Worm (Caenorhabditis elegans) whole organism, L3 larva: Measurements from ENCODE around the gene B0024.11.

ENCODE experiments used
- ceh-28 ChIP-seq: fragments of 150-350 bp; optimal IDR thresholded peaks from 2 replicates; lab custom pipeline; 2014; ENCODE audit warnings: missing biosample characterization, missing genetic modification reagents, missing genetic modification characterization
- ceh-82 ChIP-seq: fragments of 150-350 bp; optimal IDR thresholded peaks from 2 replicates; lab custom pipeline; 2014; ENCODE audit warnings: missing biosample characterization, missing genetic modification characterization
- daf-12 ChIP-seq: fragments of 150-350 bp; optimal IDR thresholded peaks from 2 replicates; lab custom pipeline; 2014; ENCODE audit warnings: missing biosample characterization, missing genetic modification reagents, missing genetic modification characterization
- egl-27 ChIP-seq: sonication (generic microtip); optimal IDR thresholded peaks from 4 replicates; lab custom pipeline; 2017; ENCODE audit warnings: missing biosample characterization, missing genetic modification reagents, missing genetic modification characterization
- elt-1 ChIP-seq: fragments of 150-350 bp; optimal IDR thresholded peaks from 2 replicates; lab custom pipeline; 2014; ENCODE audit warnings: missing biosample characterization, missing genetic modification characterization
- elt-2 ChIP-seq: sonication (generic microtip); optimal IDR thresholded peaks from 2 replicates; lab custom pipeline; 2016; ENCODE audit warnings: missing genetic modification reagents, mild to moderate bottlenecking, missing genetic modification characterization, missing compliant biosample characterization
- elt-3 ChIP-seq, 3 experiments: fragments of 150-350 bp in 1 of 3; sonication (generic microtip) in 2 of 3; optimal IDR thresholded peaks; 2 replicates in 2 of 3; 4 replicates in 1 of 3; lab custom pipeline; 2014 to 2017; ENCODE audit warnings: missing biosample characterization in 3 of 3, missing genetic modification characterization in 3 of 3
- eor-1 ChIP-seq, 2 experiments: fragments of 150-350 bp; optimal IDR thresholded peaks; 2 replicates each; lab custom pipeline; 2014 to 2018; ENCODE audit warnings: missing biosample characterization in 2 of 2, missing genetic modification characterization in 2 of 2
- fos-1 ChIP-seq: fragments of 150-350 bp; optimal IDR thresholded peaks from 2 replicates; lab custom pipeline; 2014; ENCODE audit warnings: missing biosample characterization, missing genetic modification characterization
- jun-1 ChIP-seq: fragments of 150-350 bp; optimal IDR thresholded peaks from 2 replicates; lab custom pipeline; 2014; ENCODE audit warnings: missing biosample characterization, missing genetic modification reagents, missing genetic modification characterization
- lin-15B ChIP-seq: fragments of 150-350 bp; optimal IDR thresholded peaks from 2 replicates; lab custom pipeline; 2014; ENCODE audit warnings: missing biosample characterization, missing genetic modification characterization
- lin-39 ChIP-seq: fragments of 150-350 bp; optimal IDR thresholded peaks from 2 replicates; lab custom pipeline; 2018; ENCODE audit warnings: missing biosample characterization, missing genetic modification reagents, missing genetic modification characterization
- nfya-1 ChIP-seq: sonication (generic microtip); optimal IDR thresholded peaks from 2 replicates; lab custom pipeline; 2017; ENCODE audit warnings: missing genetic modification characterization, mild to moderate bottlenecking, missing compliant biosample characterization, antibody characterized with exemption, moderate library complexity; ENCODE audit not compliant: insufficient read depth
- nhr-11 ChIP-seq: fragments of 150-350 bp; optimal IDR thresholded peaks from 2 replicates; lab custom pipeline; 2014; ENCODE audit warnings: missing biosample characterization, missing genetic modification characterization
- nhr-12 ChIP-seq: fragments of 150-350 bp; optimal IDR thresholded peaks from 2 replicates; lab custom pipeline; 2014; ENCODE audit warnings: missing biosample characterization, missing genetic modification characterization
- nhr-23 ChIP-seq: fragments of 150-350 bp; optimal IDR thresholded peaks from 2 replicates; lab custom pipeline; 2014; ENCODE audit warnings: missing biosample characterization, missing genetic modification reagents, missing genetic modification characterization
- nhr-237 ChIP-seq: fragments of 150-350 bp; optimal IDR thresholded peaks from 2 replicates; lab custom pipeline; 2014; ENCODE audit warnings: missing biosample characterization, missing genetic modification characterization
- nhr-25 ChIP-seq: sonication (generic microtip); optimal IDR thresholded peaks from 2 replicates; lab custom pipeline; 2017; ENCODE audit warnings: missing biosample characterization, missing genetic modification characterization
- nhr-28 ChIP-seq: fragments of 150-350 bp; optimal IDR thresholded peaks from 2 replicates; lab custom pipeline; 2014; ENCODE audit warnings: missing biosample characterization, missing genetic modification characterization
- nhr-43 ChIP-seq: sonication (generic microtip); optimal IDR thresholded peaks from 2 replicates; lab custom pipeline; 2016; ENCODE audit warnings: mild to moderate bottlenecking, missing genetic modification characterization, missing compliant biosample characterization; ENCODE audit not compliant: poor library complexity, severe bottlenecking
- nhr-67 ChIP-seq: fragments of 150-350 bp; optimal IDR thresholded peaks from 2 replicates; lab custom pipeline; 2014; ENCODE audit warnings: missing biosample characterization, missing genetic modification characterization
- nhr-76 ChIP-seq: fragments of 150-350 bp; sonication (generic microtip); optimal IDR thresholded peaks from 5 replicates; lab custom pipeline; 2014; ENCODE audit warnings: missing biosample characterization, missing genetic modification characterization
- nhr-77 ChIP-seq: fragments of 150-350 bp; optimal IDR thresholded peaks from 2 replicates; lab custom pipeline; 2014; ENCODE audit warnings: missing biosample characterization, missing genetic modification characterization
- pha-4 ChIP-seq: fragments of 150-350 bp; optimal IDR thresholded peaks from 2 replicates; lab custom pipeline; 2014; ENCODE audit warnings: missing biosample characterization, missing genetic modification reagents, missing genetic modification characterization
- pqm-1 ChIP-seq: fragments of 150-350 bp; optimal IDR thresholded peaks from 2 replicates; lab custom pipeline; 2017; ENCODE audit warnings: missing biosample characterization, missing genetic modification characterization, inconsistent platforms
- sea-2 ChIP-seq: fragments of 150-350 bp; sonication (generic microtip); optimal IDR thresholded peaks from 4 replicates; lab custom pipeline; 2014; ENCODE audit warnings: missing biosample characterization, missing genetic modification reagents, missing genetic modification characterization
- skn-1 ChIP-seq: fragments of 150-350 bp; optimal IDR thresholded peaks from 2 replicates; lab custom pipeline; 2014; ENCODE audit warnings: missing biosample characterization, missing genetic modification characterization
- snpc-4 ChIP-seq: fragments of 150-350 bp; optimal IDR thresholded peaks from 2 replicates; lab custom pipeline; 2014; ENCODE audit warnings: missing biosample characterization, missing genetic modification characterization
- tbx-2 ChIP-seq: sonication (generic microtip); optimal IDR thresholded peaks from 2 replicates; lab custom pipeline; 2016; ENCODE audit warnings: mild to moderate bottlenecking, missing genetic modification characterization, missing compliant biosample characterization
- unc-39 ChIP-seq: sonication (generic microtip); optimal IDR thresholded peaks from 4 replicates; lab custom pipeline; 2017; ENCODE audit warnings: missing biosample characterization, missing genetic modification characterization
- unc-62 ChIP-seq: fragments of 150-350 bp; sonication (generic microtip); optimal IDR thresholded peaks from 4 replicates; lab custom pipeline; 2014; ENCODE audit warnings: missing biosample characterization, missing genetic modification reagents, missing genetic modification characterization
- zag-1 ChIP-seq: fragments of 150-350 bp; optimal IDR thresholded peaks from 2 replicates; lab custom pipeline; 2014; ENCODE audit warnings: missing biosample characterization, missing genetic modification characterization

B0024.11 gene

DNA sequence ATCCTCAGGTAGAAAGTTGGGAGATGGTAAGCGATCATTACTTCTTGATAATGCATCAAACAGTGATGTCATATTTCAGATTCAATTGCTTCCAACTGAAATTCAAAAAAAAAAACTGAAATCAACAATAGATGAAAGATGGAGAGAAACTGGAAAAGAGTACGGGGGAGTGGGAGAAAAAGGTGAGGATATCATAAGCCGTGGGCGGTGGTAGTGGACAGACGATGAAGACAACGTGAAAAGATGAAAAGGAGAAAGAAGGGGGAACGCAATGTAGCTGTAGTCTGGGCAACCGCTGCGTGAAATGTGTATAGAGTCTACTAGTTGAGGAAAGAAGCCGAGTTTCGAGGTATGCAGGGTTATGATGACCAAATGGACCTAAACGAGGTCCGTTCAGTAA is 12.1 kb downstream of the B0024.11 start, which contains the start of gene che-12:
che-12 (minus strand) TSS at position 101 of the 400 bp plus-strand sequence.
- no peak for TF ChIP-seq nhr-12 (tag; lab: Kevin White, UChicago)
- TF ChIP-seq nhr-23 (tag; lab: Kevin White, UChicago): no peak
- TF ChIP-seq lin-39 (tag; lab: Kevin White, UChicago): no peak
- no peak for TF ChIP-seq jun-1 (tag; lab: Kevin White, UChicago)
- no peak for TF ChIP-seq tbx-2 (tag; lab: Kevin White, UChicago)
- no peak for TF ChIP-seq pha-4 (tag; lab: Kevin White, UChicago)
- TF ChIP-seq nhr-67 (tag; lab: Kevin White, UChicago): no peak
- no peak for TF ChIP-seq ceh-82 (tag; lab: Kevin White, UChicago)
- no peak for TF ChIP-seq eor-1 (tag; optimal IDR thresholded peaks at IDR 0.05; lab: Kevin White, UChicago)
- no peak for TF ChIP-seq nhr-77
- TF ChIP-seq pqm-1 (tag; lab: Kevin White, UChicago): no peak
- TF ChIP-seq unc-62 (GFP tag; lab: Kevin White, UChicago): no peak
- TF ChIP-seq sea-2 (GFP tag; lab: Kevin White, UChicago): no peak
- TF ChIP-seq nfya-1 (tag; lab: Kevin White, UChicago): no peak
- TF ChIP-seq fos-1 (tag; lab: Kevin White, UChicago): no peak
- TF ChIP-seq elt-2 (tag; lab: Kevin White, UChicago): no peak

DNA sequence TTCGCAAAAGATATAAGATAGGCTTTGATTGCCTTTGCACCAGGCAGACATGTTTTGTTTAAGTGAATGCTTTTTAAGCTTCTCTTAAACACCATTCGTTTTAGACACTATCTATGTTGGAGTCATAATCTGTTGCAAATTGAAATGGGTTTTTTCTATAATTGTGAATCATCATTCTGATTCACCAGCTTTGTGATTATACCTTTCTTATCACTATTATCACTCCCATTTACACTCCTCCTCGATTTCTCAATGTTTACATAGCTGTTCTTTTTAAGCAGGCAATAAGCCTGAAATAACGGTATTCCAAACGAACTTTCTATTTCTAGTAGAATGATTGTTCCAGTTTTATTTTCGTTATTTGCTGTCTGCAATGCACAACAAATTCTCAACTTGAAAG is 22.2 kb downstream of the B0024.11 start, which contains the start of gene B0024.4:
B0024.4 (plus strand) TSS at position 301 of the 400 bp plus-strand sequence.
- no peak for TF ChIP-seq nhr-11 (tag; lab: Kevin White, UChicago)
- TF ChIP-seq nhr-77: no peak
- TF ChIP-seq nhr-12 (tag; lab: Kevin White, UChicago): no peak
- TF ChIP-seq nhr-43 (tag; lab: Kevin White, UChicago): no peak
- no peak for TF ChIP-seq unc-62 (GFP tag; lab: Kevin White, UChicago)
- no peak for TF ChIP-seq skn-1 (tag; lab: Kevin White, UChicago)
- TF ChIP-seq jun-1 (tag; lab: Kevin White, UChicago): no peak
- no peak for TF ChIP-seq ceh-28 (tag; lab: Kevin White, UChicago)
- no peak for TF ChIP-seq zag-1 (tag; lab: Kevin White, UChicago)
- TF ChIP-seq tbx-2 (tag; lab: Kevin White, UChicago): no peak
- TF ChIP-seq nhr-237 (tag; lab: Kevin White, UChicago): no peak
- no peak for TF ChIP-seq fos-1 (tag; lab: Kevin White, UChicago)
- no peak for TF ChIP-seq eor-1 (tag; optimal IDR thresholded peaks at IDR 0.05; lab: Kevin White, UChicago)
- no peak for TF ChIP-seq nhr-25 (tag; lab: Kevin White, UChicago)
- no peak for TF ChIP-seq pqm-1 (tag; lab: Kevin White, UChicago)
- TF ChIP-seq daf-12: no peak

ce11 chrV:10294549-10294948 is 24.8 kb downstream of the B0024.11 start, which contains the start of gene col-150:
Gene col-150, minus strand, starts transcription at chrV:10294649.
- TF ChIP-seq ceh-82 (tag; lab: Kevin White, UChicago): no peak
- TF ChIP-seq, all 47 proteins: peak for 0

DNA sequence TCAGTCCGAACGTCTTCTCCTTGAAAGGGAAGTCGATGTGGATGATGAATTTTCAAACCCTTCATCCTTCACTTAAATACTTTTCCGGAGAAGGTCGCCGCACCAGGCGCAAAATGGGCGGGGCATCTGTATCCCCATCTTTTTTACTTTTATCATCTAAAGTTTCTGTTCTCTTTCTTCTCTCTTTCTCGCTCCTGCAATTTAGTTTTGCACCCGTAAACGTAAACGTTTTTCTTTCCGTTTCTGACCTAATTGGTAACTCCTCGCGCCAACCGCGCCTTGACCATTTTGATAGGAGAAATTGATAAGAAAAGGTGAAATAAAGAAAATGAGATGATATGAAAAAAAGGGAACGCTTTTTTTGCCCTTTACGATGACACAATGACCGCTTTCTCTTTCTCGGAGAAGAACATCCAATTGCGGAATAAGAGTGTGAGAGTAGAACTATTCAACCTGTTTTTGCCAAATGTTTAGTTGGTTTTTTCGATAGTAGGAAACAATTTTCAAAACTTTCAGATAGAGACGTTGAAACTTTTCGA is 26.4 kb downstream of the B0024.11 start, which contains the start of gene col-149:
col-149 (minus strand) TSS at position 51 of the 539 bp plus-strand sequence.
- peak in 1 of 3 experiments; percentile 56 for TF ChIP-seq elt-3 (tag; optimal IDR thresholded peaks at IDR 0.05; lab: Kevin White, UChicago)
- no peak for TF ChIP-seq snpc-4
- TF ChIP-seq nhr-23 (tag; lab: Kevin White, UChicago): peak; percentile 75

- TF ChIP-seq egl-27 (tag; lab: Kevin White, UChicago) (no peak), sea-2 (GFP tag; lab: Kevin White, UChicago) (no peak), daf-12 (no peak), tbx-2 (tag; lab: Kevin White, UChicago) (no peak), nhr-76 (tag; lab: Kevin White, UChicago) (no peak), fos-1 (tag; lab: Kevin White, UChicago) (no peak), lin-15B (tag; lab: Kevin White, UChicago) (no peak), nhr-67 (tag; lab: Kevin White, UChicago) (no peak), elt-1 (tag; lab: Kevin White, UChicago) (no peak), unc-39 (tag; lab: Kevin White, UChicago) (no peak), nhr-25 (tag; lab: Kevin White, UChicago) (no peak), nhr-11 (tag; lab: Kevin White, UChicago) (no peak), elt-2 (tag; lab: Kevin White, UChicago) (no peak), nhr-23 (tag; lab: Kevin White, UChicago) (no peak), pha-4 (tag; lab: Kevin White, UChicago) (no peak), nhr-28 (tag; lab: Kevin White, UChicago) (no peak)
Observed at ce11 chrV:10291848-10292247, 27.5 kb downstream of the B0024.11 start.
